Worm (Caenorhabditis elegans) whole organism, L4 larva: ENCODE data around the gene AH9.4.

ENCODE experiments used
- ceh-62 ChIP-seq: sonication (generic microtip); optimal IDR thresholded peaks from 2 replicates; lab custom pipeline; 2017; ENCODE audit warnings: missing biosample characterization, missing genetic modification characterization
- daf-12 ChIP-seq: fragments of 150-350 bp; optimal IDR thresholded peaks from 2 replicates; lab custom pipeline; 2014; ENCODE audit warnings: missing biosample characterization, missing genetic modification reagents, missing genetic modification characterization
- egl-27 ChIP-seq: sonication (generic microtip); optimal IDR thresholded peaks from 3 replicates; lab custom pipeline; 2017; ENCODE audit warnings: missing biosample characterization, missing genetic modification reagents, missing genetic modification characterization
- fkh-10 ChIP-seq: fragments of 150-350 bp; optimal IDR thresholded peaks from 2 replicates; lab custom pipeline; 2014; ENCODE audit warnings: missing biosample characterization, missing genetic modification reagents, missing genetic modification characterization
- hif-1 ChIP-seq, 2 experiments: sonication (generic microtip); optimal IDR thresholded peaks; 2 replicates each; lab custom pipeline; 2016 to 2017; ENCODE audit warnings: missing compliant biosample characterization in 2 of 2, missing genetic modification characterization in 2 of 2, missing genetic modification reagents in 2 of 2, missing genotype in 2 of 2, mild to moderate bottlenecking in 1 of 2
- hmg-1.1 ChIP-seq: fragments of 200-800 bp; sonication (Bioruptor generic); IDR thresholded peaks from 2 replicates; pipeline ENCODE4 v1.3.6; 2022; ENCODE audit warnings: missing genetic modification reagents, missing genetic modification characterization, missing compliant biosample characterization
- jun-1 ChIP-seq: fragments of 150-350 bp; optimal IDR thresholded peaks from 2 replicates; lab custom pipeline; 2014; ENCODE audit warnings: missing biosample characterization, missing genetic modification reagents, missing genetic modification characterization
- mdl-1 ChIP-seq, 2 experiments: fragments of 150-350 bp in 1 of 2; sonication (generic microtip) in 1 of 2; optimal IDR thresholded peaks; 2 replicates each; lab custom pipeline; 2014 to 2017; ENCODE audit warnings: missing biosample characterization in 2 of 2, missing genetic modification characterization in 2 of 2
- mep-1 ChIP-seq: fragments of 150-350 bp; sonication (generic microtip); optimal IDR thresholded peaks from 3 replicates; lab custom pipeline; 2014; ENCODE audit warnings: missing biosample characterization, missing genetic modification characterization
- nhr-76 ChIP-seq: fragments of 150-350 bp; optimal IDR thresholded peaks from 2 replicates; lab custom pipeline; 2014; ENCODE audit warnings: missing biosample characterization, missing genetic modification characterization
- unc-39 ChIP-seq: sonication (generic microtip); optimal IDR thresholded peaks from 2 replicates; lab custom pipeline; 2017; ENCODE audit warnings: missing biosample characterization, missing genetic modification characterization
- zag-1 ChIP-seq: fragments of 150-350 bp; optimal IDR thresholded peaks from 2 replicates; lab custom pipeline; 2014; ENCODE audit warnings: missing biosample characterization, missing genetic modification characterization

ce11 chrX:2274237-2274636, at the start of gene AH9.4:
- TF ChIP-seq fkh-10 (GFP tag; lab: Kevin White, UChicago) = no peak
- no peak for TF ChIP-seq ceh-62 (tag; lab: Kevin White, UChicago)
- no peak for TF ChIP-seq egl-27 (tag; lab: Kevin White, UChicago)
- no peak for TF ChIP-seq daf-12
- TF ChIP-seq jun-1 (tag; lab: Kevin White, UChicago) = no peak
- no peak for TF ChIP-seq mep-1 (tag; lab: Kevin White, UChicago)
- TF ChIP-seq hif-1 (tag; optimal IDR thresholded peaks at IDR 0.05; lab: Kevin White, UChicago) = no peak
- no peak for TF ChIP-seq hmg-1.1
- no peak for TF ChIP-seq unc-39 (tag; lab: Kevin White, UChicago)
- no peak for TF ChIP-seq zag-1 (tag; lab: Kevin White, UChicago)
- no peak for TF ChIP-seq mdl-1 (tag; optimal IDR thresholded peaks at IDR 0.05; lab: Kevin White, UChicago)
- no peak for TF ChIP-seq nhr-76
